Worm (Caenorhabditis elegans): Measurements from ENCODE around the gene R08C7.1.
A peak's percentile ranks its signal among the peaks of the same experiment; 100 is the strongest.

The R08C7.1 gene

DNA sequence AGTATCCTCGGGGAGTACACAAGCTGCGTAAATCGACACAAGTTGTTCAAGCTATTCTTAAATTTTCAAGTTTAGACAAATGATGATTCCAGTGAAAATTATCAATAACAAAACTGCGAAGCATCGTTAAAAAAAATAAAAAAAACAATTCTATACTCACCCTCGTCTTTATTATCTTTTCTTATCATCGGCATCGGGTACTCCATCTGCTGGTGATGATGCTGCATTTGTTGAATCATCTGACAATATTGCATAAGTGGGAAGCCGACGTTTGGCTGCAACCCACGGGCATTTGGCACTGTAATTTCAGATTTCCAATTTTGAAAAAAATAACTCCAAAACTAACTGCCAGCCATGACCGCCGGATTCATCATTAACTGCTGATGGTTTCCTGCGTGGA, 29.6 kb downstream of the R08C7.1 start:
- no peak for TF ChIP-seq sox-2 (GFP tag; IDR thresholded peaks at IDR 0.05)
- TF ChIP-seq hlh-6 (tag; optimal IDR thresholded peaks at IDR 0.05), result no peak
- TF ChIP-seq syd-9 (tag; optimal IDR thresholded peaks at IDR 0.05), result no peak
- TF ChIP-seq nhr-11 (tag; optimal IDR thresholded peaks at IDR 0.05), result no peak
- TF ChIP-seq lim-6 (tag; optimal IDR thresholded peaks at IDR 0.05), result no peak
- TF ChIP-seq madf-2 (tag; optimal IDR thresholded peaks at IDR 0.05), result no peak
- no peak for TF ChIP-seq K09A11.1 (tag; optimal IDR thresholded peaks at IDR 0.05; ENCODE audit: insufficient read depth)
- no peak for TF ChIP-seq unc-3 (GFP tag; conservative IDR thresholded peaks at IDR 0.05)
- no peak for TF ChIP-seq unc-3 (tag; optimal IDR thresholded peaks at IDR 0.05)
- TF ChIP-seq pax-1 (tag; optimal IDR thresholded peaks at IDR 0.05), result no peak
- TF ChIP-seq elt-4 (tag; optimal IDR thresholded peaks at IDR 0.05), result no peak
- TF ChIP-seq npax-4 (tag; optimal IDR thresholded peaks at IDR 0.05), result no peak
- TF ChIP-seq ceh-19 (GFP tag; optimal IDR thresholded peaks at IDR 0.05), result no peak
- no peak for TF ChIP-seq nfya-1 (tag; optimal IDR thresholded peaks at IDR 0.05)
- no peak for TF ChIP-seq che-1 (tag; optimal IDR thresholded peaks at IDR 0.05)
- no peak for TF ChIP-seq ref-2 (tag; optimal IDR thresholded peaks at IDR 0.05)
- no peak for TF ChIP-seq pat-9 (tag; optimal IDR thresholded peaks at IDR 0.05)
- TF ChIP-seq pag-3 (tag; optimal IDR thresholded peaks at IDR 0.05; ENCODE audit: borderline replicate concordance), result no peak
- TF ChIP-seq fkh-6 (tag; optimal IDR thresholded peaks at IDR 0.05), result no peak
- no peak for TF ChIP-seq ceh-48 (tag; optimal IDR thresholded peaks at IDR 0.05)

DNA sequence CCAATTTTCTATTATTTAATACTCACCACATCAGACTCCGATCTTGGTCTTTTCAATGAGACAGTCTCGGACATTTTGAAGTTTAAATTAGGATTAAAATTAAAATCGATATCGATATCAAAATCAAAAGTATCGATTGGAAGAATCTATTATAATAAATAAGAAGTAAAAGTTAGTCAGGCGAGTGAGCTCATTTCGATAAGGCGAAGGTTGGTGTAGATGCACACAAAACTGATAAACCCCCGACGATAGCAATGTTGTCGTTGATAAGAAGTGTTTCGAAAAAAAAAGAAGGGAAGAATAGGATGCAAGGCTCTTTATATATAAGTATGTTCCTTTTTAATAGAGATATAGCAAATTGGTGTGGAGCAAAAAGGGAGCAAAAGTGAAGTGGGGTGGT, 30.9 kb downstream of the R08C7.1 start, which contains the start of gene M01H9.4:
Gene M01H9.4, minus strand, starts transcription at position 379 of the 400 bp plus-strand sequence.
- TF ChIP-seq elt-4 (tag; optimal IDR thresholded peaks at IDR 0.05), result no peak
- TF ChIP-seq elt-2 (tag; optimal IDR thresholded peaks at IDR 0.05), result peak; percentile 98
- TF ChIP-seq pqm-1 (tag; optimal IDR thresholded peaks at IDR 0.05), result peak; percentile 4

DNA sequence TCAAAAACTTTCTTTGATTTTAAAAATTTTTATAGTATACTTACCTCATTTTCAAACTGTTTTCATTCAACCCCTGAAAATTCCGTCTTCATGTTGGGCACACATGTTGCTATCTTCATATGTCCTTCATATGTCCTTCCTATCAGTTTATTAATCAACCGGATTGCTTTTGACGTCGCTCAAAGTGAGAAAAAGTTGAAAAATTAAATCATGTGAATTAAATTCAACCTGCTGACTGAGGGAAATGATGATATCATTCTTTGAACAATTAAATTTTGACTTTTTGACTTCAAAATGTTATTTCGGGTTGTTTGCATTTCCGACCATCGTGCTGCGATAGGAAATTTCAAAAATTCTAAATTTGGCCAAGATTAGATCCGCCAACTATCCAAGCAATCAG, 32.9 kb downstream of the R08C7.1 start:
- no peak for TF ChIP-seq tbx-7 (tag; optimal IDR thresholded peaks at IDR 0.05)
- no peak for TF ChIP-seq fkh-10 (GFP tag; optimal IDR thresholded peaks at IDR 0.05)
- no peak for TF ChIP-seq K02D7.2 (tag; optimal IDR thresholded peaks at IDR 0.05)
- no peak for TF ChIP-seq ahr-1 (tag; optimal IDR thresholded peaks at IDR 0.05)
- TF ChIP-seq pax-1 (tag; optimal IDR thresholded peaks at IDR 0.05), result no peak

DNA sequence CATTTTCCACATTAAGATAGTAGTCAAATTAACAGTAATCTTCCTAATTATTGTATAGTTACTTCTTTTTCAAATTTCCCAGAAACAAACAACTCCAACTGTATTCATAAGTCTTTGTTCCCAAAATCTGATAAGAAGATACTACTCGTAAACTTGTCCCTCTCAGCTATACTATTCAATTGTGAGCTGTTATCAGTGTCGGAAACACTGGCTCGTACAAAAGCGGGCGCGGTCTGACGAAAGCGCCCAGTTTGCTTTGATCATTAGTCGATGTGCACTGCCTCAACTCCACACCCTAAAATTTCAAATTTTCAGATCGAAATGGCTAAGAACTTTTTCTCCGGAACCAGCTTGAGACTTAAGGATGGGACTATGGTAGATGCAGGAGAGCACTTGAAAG, 35.1 kb downstream of the R08C7.1 start, which contains the start of gene trx-3:
Gene trx-3, plus strand, starts transcription at position 291 of the 400 bp plus-strand sequence.
- TF ChIP-seq ceh-14 (tag; optimal IDR thresholded peaks at IDR 0.05) (no peak), elt-4 (tag; optimal IDR thresholded peaks at IDR 0.05) (no peak), ceh-22 (tag; optimal IDR thresholded peaks at IDR 0.05) (no peak), lim-6 (tag; optimal IDR thresholded peaks at IDR 0.05) (no peak), fkh-6 (tag; optimal IDR thresholded peaks at IDR 0.05) (no peak), pros-1 (tag; optimal IDR thresholded peaks at IDR 0.05) (no peak), dmd-4 (tag; optimal IDR thresholded peaks at IDR 0.05; ENCODE audit: borderline replicate concordance) (no peak), ceh-30 (tag; optimal IDR thresholded peaks at IDR 0.05) (no peak), hlh-30 (tag; optimal IDR thresholded peaks at IDR 0.05; ENCODE audit: insufficient read depth) (no peak), hlh-8 (tag; optimal IDR thresholded peaks at IDR 0.05) (no peak), ztf-16 (tag; optimal IDR thresholded peaks at IDR 0.05) (no peak), lin-11 (tag; optimal IDR thresholded peaks at IDR 0.05) (no peak), ceh-2 (tag; optimal IDR thresholded peaks at IDR 0.05) (no peak), ahr-1 (tag; optimal IDR thresholded peaks at IDR 0.05) (no peak), ceh-34 (tag; optimal IDR thresholded peaks at IDR 0.05) (no peak), mec-3 (tag; optimal IDR thresholded peaks at IDR 0.05; ENCODE audit: borderline replicate concordance) (no peak), C08G9.2 (tag; optimal IDR thresholded peaks at IDR 0.05) (no peak), gmeb-2 (tag; optimal IDR thresholded peaks at IDR 0.05) (no peak), sox-4 (tag; optimal IDR thresholded peaks at IDR 0.05) (no peak), tbx-2 (tag; optimal IDR thresholded peaks at IDR 0.05) (no peak)
